Worm (Caenorhabditis elegans) whole organism, young adult: ENCODE results near the gene R07C3.13.

Experiments used
- B0035.1 ChIP-seq: sonication (generic microtip); optimal IDR thresholded peaks from 2 replicates; lab custom pipeline; 2016; ENCODE audit warnings: missing genetic modification characterization, mild to moderate bottlenecking, missing compliant biosample characterization, missing genotype, missing genetic modification reagents
- F49E8.2 ChIP-seq: sonication (generic microtip); optimal IDR thresholded peaks from 3 replicates; lab custom pipeline; 2017; ENCODE audit warnings: missing genetic modification characterization, mild to moderate bottlenecking, missing compliant biosample characterization, antibody characterized with exemption, moderate library complexity; ENCODE audit not compliant: insufficient read depth
- F55B11.4 ChIP-seq: sonication (generic microtip); optimal IDR thresholded peaks from 2 replicates; lab custom pipeline; 2016; ENCODE audit warnings: missing compliant biosample characterization, missing genetic modification characterization, borderline replicate concordance; ENCODE audit not compliant: insufficient read depth
- ama-1 ChIP-seq, 3 experiments: fragments of 150-350 bp in 1 of 3; sonication (generic microtip) in 2 of 3; optimal IDR thresholded peaks; 2 replicates each; lab custom pipeline; 2014 to 2018; ENCODE audit warnings: missing biosample characterization in 2 of 3, missing genetic modification characterization in 2 of 3, missing genetic modification reagents in 2 of 3
- ccch-3 ChIP-seq: fragments of 200-800 bp; sonication (Bioruptor generic); optimal IDR thresholded peaks from 2 replicates; lab custom pipeline; 2018; ENCODE audit warnings: mild to moderate bottlenecking, missing genetic modification characterization, missing compliant biosample characterization
- madf-6 ChIP-seq: fragments of 200-800 bp; sonication (Bioruptor generic); IDR thresholded peaks from 2 replicates; pipeline ENCODE4 v1.3.6; 2022; ENCODE audit warnings: missing genetic modification reagents, missing genetic modification characterization, missing compliant biosample characterization
- nfya-1 ChIP-seq: sonication (generic microtip); optimal IDR thresholded peaks from 2 replicates; lab custom pipeline; 2017; ENCODE audit warnings: antibody characterized with exemption, missing compliant biosample characterization, missing genetic modification characterization, borderline replicate concordance; ENCODE audit not compliant: insufficient read depth
- nfya-2 ChIP-seq: fragments of 200-800 bp; sonication (Bioruptor generic); IDR thresholded peaks from 2 replicates; pipeline ENCODE4 v1.3.6; 2022; ENCODE audit warnings: missing genetic modification reagents, missing genetic modification characterization, missing compliant biosample characterization
- pha-4 ChIP-seq: fragments of 150-350 bp; sonication (generic microtip); optimal IDR thresholded peaks from 2 replicates; lab custom pipeline; 2014; ENCODE audit warnings: missing biosample characterization, missing genetic modification reagents, missing genetic modification characterization
- ztf-26 ChIP-seq: sonication (generic microtip); optimal IDR thresholded peaks from 2 replicates; lab custom pipeline; 2017; ENCODE audit warnings: missing genetic modification characterization, missing compliant biosample characterization
- ztf-3 ChIP-seq: fragments of 200-800 bp; sonication (Bioruptor generic); optimal IDR thresholded peaks from 2 replicates; lab custom pipeline; 2018; ENCODE audit warnings: mild to moderate bottlenecking, missing genetic modification characterization, missing compliant biosample characterization

- TF ChIP-seq ztf-26 (tag; lab: Kevin White, UChicago) (no peak), ama-1 (optimal IDR thresholded peaks at IDR 0.05; lab: Kevin White, UChicago) (no peak), ama-1 (GFP tag; optimal IDR thresholded peaks at IDR 0.05; lab: Kevin White, UChicago) (no peak), madf-6 (GFP tag; lab: Robert Waterston, UW) (no peak), B0035.1 (tag; lab: Kevin White, UChicago) (no peak), nfya-2 (GFP tag; lab: Robert Waterston, UW) (no peak), pha-4 (tag; lab: Kevin White, UChicago) (no peak), F49E8.2 (no peak), nfya-1 (tag; lab: Kevin White, UChicago) (no peak), ccch-3 (GFP tag; lab: Kevin White, UChicago) (no peak), F55B11.4 (tag; lab: Kevin White, UChicago) (no peak), ztf-3 (GFP tag; lab: Kevin White, UChicago) (no peak)
Observed at ce11 chrII:937265-937664, 10.0 kb upstream of the R07C3.13 start.
